Fruit fly (Drosophila melanogaster) Kc167 (cell line): ENCODE measurements around the gene anox.

ENCODE experiments used
- Myc ChIP-seq: fragments of >200 bp; optimal IDR thresholded peaks from 2 replicates; lab custom pipeline; 2017; ENCODE audit warnings: missing external identifiers
- psq ChIP-seq: fragments of >200 bp; optimal IDR thresholded peaks from 2 replicates; lab custom pipeline; 2017; ENCODE audit warnings: missing external identifiers

- no peak for TF ChIP-seq psq (lab: Kevin White, UChicago)
- no peak for TF ChIP-seq Myc (lab: Kevin White, UChicago)
Observed at dm6 chrX:21349800-21350309, 30.8 kb upstream of the anox start, which contains the start of the genes peng and sol.
